Worm (Caenorhabditis elegans): Measurements from ENCODE around the gene dnj-9.

Gene dnj-9

DNA sequence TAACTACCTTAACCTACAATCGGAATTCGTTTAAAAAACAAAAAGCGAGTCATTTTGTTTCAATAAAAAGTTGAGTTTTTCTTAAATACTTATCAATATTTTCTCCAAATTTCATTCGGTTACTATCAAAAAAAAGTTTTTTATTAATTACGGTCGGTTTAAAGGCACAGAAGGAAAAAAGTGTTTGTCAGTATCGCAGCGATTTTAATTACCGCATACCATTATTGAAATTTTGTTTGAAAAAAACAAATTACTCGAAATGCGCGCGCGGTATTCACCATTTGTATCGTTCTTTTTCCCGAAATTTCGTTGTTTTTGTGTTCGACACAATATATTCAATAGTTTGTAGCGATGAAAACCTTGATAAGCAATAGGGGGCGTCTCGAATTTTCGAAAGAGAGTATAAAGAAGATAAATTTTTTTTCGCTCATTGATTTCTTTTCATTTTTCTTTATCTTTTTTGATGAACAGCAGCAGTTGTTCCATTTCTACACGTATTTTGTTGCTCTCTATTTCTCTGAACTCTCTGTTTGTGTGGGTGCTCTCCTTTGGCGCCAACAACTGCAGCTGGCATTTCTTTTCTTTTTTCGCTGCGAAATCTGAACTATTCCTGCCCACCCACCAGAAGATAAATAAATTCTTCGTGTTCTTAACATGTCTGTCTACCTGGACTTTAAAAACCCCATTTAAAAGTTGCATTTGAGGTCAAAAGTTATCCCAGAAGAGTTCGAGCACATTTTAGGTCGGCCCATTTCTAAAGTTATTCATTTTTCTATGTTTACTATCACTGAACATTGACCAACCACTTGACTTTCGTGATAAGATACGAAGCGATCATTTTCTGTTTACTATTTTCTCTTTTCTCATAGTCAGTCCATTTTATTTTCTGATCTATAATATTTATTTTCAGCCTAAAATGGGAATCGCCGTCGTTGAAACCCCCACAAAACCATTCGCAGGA lies 37.0 kb downstream of the dnj-9 start, which contains the start of gene pgm-1 (continued):
- no peak for TF ChIP-seq xbp-1 (tag; optimal IDR thresholded peaks at IDR 0.05)
- TF ChIP-seq nhr-28 (tag; optimal IDR thresholded peaks at IDR 0.05) = no peak
- peak; percentile 27 for TF ChIP-seq mep-1 (tag; optimal IDR thresholded peaks at IDR 0.05)
- no peak for TF ChIP-seq nhr-237 (tag; optimal IDR thresholded peaks at IDR 0.05)
- TF ChIP-seq pqm-1 (tag; optimal IDR thresholded peaks at IDR 0.05) = no peak
- TF ChIP-seq nhr-12 (tag; optimal IDR thresholded peaks at IDR 0.05) = no peak
- no peak for TF ChIP-seq nhr-11 (tag; optimal IDR thresholded peaks at IDR 0.05)
- TF ChIP-seq unc-86 (tag; optimal IDR thresholded peaks at IDR 0.05) = no peak
- no peak for TF ChIP-seq ztf-4 (tag; optimal IDR thresholded peaks at IDR 0.05)
- no peak for TF ChIP-seq ces-1 (GFP tag; optimal IDR thresholded peaks at IDR 0.05)
- TF ChIP-seq unc-98 (GFP tag; IDR thresholded peaks at IDR 0.05) = no peak
- no peak for TF ChIP-seq fkh-8 (tag; optimal IDR thresholded peaks at IDR 0.05)
- no peak for TF ChIP-seq fos-1 (tag; optimal IDR thresholded peaks at IDR 0.05)
- TF ChIP-seq fkh-10 (GFP tag; optimal IDR thresholded peaks at IDR 0.05) = no peak
- TF ChIP-seq isw-1 (GFP tag; IDR thresholded peaks at IDR 0.05) = no peak
- no peak for TF ChIP-seq mdl-1 (tag; optimal IDR thresholded peaks at IDR 0.05)
- no peak for TF ChIP-seq irx-1 (tag; optimal IDR thresholded peaks at IDR 0.05)
- no peak for TF ChIP-seq nhr-77 (tag; optimal IDR thresholded peaks at IDR 0.05)
- peak; percentile 6 for TF ChIP-seq nhr-85 (tag)
- TF ChIP-seq nhr-47 (tag; optimal IDR thresholded peaks at IDR 0.05) = no peak
- TF ChIP-seq fkh-4 (tag; optimal IDR thresholded peaks at IDR 0.05; ENCODE audit: borderline replicate concordance) = no peak
- peak; percentile 7 to 51 for TF ChIP-seq lsy-2 (tag; optimal IDR thresholded peaks at IDR 0.05)
- no peak for TF ChIP-seq zag-1 (tag; optimal IDR thresholded peaks at IDR 0.05)
- TF ChIP-seq grh-1 (GFP tag; IDR thresholded peaks at IDR 0.05) = no peak
- TF ChIP-seq lin-35 (GFP tag; optimal IDR thresholded peaks at IDR 0.05) = peak in 1 of 2 experiments; percentile 35
- TF ChIP-seq nhr-19 (GFP tag; conservative IDR thresholded peaks at IDR 0.05) = peak; percentile 26; the same call in 1 of the 2 replicates
- no peak for TF ChIP-seq alr-1 (tag; optimal IDR thresholded peaks at IDR 0.05; ENCODE audit: borderline replicate concordance)
- TF ChIP-seq aha-1 (tag; optimal IDR thresholded peaks at IDR 0.05) = no peak
- TF ChIP-seq lin-39 (tag; optimal IDR thresholded peaks at IDR 0.05) = peak; percentile 9
- TF ChIP-seq egl-13 (tag; optimal IDR thresholded peaks at IDR 0.05) = no peak
- peak; percentile 41 for TF ChIP-seq pag-3 (tag; optimal IDR thresholded peaks at IDR 0.05; ENCODE audit: borderline replicate concordance, insufficient read depth)
- TF ChIP-seq ets-5 (GFP tag; IDR thresholded peaks at IDR 0.05) = no peak
- TF ChIP-seq nhr-76 (tag; optimal IDR thresholded peaks at IDR 0.05) = no peak
- peak; percentile 45 for TF ChIP-seq elt-2 (tag; optimal IDR thresholded peaks at IDR 0.05)
- TF ChIP-seq lin-13 (GFP tag; optimal IDR thresholded peaks at IDR 0.05) = no peak
- TF ChIP-seq skn-1 (tag; optimal IDR thresholded peaks at IDR 0.05) = no peak
- TF ChIP-seq swsn-7 (tag; optimal IDR thresholded peaks at IDR 0.05) = peak; percentile 7
- no peak for TF ChIP-seq egl-27 (tag; optimal IDR thresholded peaks at IDR 0.05)
- no peak for TF ChIP-seq tbx-2 (tag; optimal IDR thresholded peaks at IDR 0.05)
- no peak for TF ChIP-seq sptf-1 (tag; optimal IDR thresholded peaks at IDR 0.05)
- peak; percentile 45 for TF ChIP-seq snu-23 (GFP tag; optimal IDR thresholded peaks at IDR 0.05)
- no peak for TF ChIP-seq lir-3 (tag; optimal IDR thresholded peaks at IDR 0.05; ENCODE audit: poor library complexity)
- no peak for TF ChIP-seq C04F5.9 (tag; optimal IDR thresholded peaks at IDR 0.05)
- TF ChIP-seq pax-3 (tag; optimal IDR thresholded peaks at IDR 0.05) = no peak
- TF ChIP-seq ztf-11 (tag; optimal IDR thresholded peaks at IDR 0.05) = no peak
- TF ChIP-seq unc-62 (GFP tag; optimal IDR thresholded peaks at IDR 0.05) = no peak
- no peak for TF ChIP-seq ceh-82 (tag; optimal IDR thresholded peaks at IDR 0.05)
- no peak for TF ChIP-seq sup-37 (GFP tag; optimal IDR thresholded peaks at IDR 0.05)
- TF ChIP-seq nhr-84 (tag; optimal IDR thresholded peaks at IDR 0.05) = no peak
- TF ChIP-seq nhr-90 (tag; optimal IDR thresholded peaks at IDR 0.05; ENCODE audit: poor library complexity) = no peak
- TF ChIP-seq nhr-20 (tag; optimal IDR thresholded peaks at IDR 0.05) = peak; percentile 42

Measured in whole organism, L1 larva.